Fruit fly (Drosophila melanogaster) whole organism, larva: ENCODE results near the gene CG43702.

Source experiments
- noc ChIP-seq: fragments of 200-800 bp; sonication (Bioruptor generic); optimal IDR thresholded peaks from 3 replicates; lab custom pipeline; 2019; ENCODE audit warnings: missing biosample characterization, mild to moderate bottlenecking, missing genetic modification characterization, moderate library complexity

The CG43702 gene

DNA sequence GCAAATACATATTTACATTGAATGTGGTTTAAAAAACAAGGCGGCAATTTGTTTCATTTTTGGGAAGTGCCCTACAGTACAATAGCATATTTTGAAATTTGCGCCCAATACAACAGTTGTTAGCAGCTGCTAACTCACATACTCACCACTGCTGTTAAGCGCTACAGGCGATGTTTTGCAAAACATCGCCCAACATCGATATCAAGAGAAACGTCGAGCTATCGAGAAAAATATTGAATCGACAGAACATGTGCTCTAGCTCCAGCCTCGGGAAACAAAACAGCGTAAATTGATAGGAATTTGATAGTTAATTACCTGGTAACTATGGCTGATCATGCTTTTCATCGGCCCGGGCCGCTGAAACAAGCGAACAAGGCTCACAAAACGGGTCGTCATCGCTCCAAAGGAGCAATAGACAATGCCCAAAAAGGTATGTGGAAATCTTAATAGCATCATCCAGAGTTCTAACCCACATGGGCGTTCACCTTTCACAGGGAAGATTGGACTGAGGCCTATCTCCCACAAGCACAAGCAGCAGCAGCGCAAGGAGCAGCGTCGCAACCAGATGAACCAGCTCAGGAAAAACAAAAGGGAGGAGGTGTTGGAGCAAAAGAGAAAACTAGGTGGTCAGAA, 36.6 kb downstream of the CG43702 start, which contains the start of gene Tsr1:
Tsr1 (plus strand) TSS at position 217 of the 633 bp plus-strand sequence.
- no peak for TF ChIP-seq noc

DNA sequence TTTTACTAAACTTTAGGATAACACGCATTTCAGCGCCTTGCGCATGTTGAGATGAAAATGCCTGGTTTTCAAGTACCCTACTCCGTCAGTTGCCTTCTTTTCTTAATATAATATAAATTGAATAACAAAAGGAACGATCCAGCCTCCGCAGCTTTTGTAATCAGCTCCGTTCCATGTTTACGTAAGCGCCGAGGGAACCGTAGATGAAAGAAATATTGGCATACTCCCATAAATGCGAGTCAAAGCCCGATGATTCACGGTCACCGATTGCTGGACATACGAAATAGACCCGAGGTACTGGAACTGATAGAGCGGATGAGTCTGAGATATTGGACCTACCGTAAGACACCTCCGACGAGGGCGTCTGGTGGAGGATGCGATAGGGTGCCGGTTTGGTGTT, 44.1 kb downstream of the CG43702 start:
- TF ChIP-seq noc: no peak

DNA sequence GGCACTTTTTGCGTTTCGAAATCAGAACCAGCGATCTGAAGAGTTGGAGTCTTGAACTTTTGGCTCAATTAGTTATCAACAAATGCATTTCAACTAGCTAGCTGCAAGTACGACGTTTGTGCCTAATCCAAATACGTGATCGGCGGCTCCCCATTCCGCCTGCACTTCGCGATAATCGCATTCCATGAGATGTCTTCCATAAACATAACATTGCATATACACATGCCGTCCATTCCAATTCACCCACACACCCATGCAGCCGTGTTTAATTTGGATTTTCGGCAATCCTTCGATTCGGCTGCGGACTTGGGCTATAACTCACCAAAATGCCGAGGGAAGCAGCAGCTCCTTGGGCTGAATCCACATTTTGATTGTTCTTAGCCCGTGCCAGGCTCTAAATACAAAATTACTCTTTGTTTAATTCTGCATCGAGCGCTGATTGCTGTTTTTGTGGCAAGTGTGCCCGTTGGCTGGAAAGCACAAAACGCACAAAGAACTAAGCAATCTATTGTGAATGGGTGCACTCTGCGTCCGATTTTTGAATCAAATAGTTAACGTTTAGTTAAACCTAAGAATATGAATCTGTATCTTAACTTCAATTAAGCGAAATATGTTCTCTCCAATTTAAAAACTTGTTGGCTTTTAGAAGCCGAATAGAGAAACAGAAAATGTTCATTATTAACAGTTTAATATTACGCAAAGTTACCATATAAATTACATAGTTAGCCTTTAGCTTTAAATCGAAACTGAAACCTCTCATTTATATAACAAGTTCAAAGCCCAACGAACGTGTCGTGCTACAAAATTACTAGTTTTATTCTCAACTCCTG, 45.0 kb downstream of the CG43702 start, which contains the start of the genes Tbc1d8-9 and CG32436:
Tbc1d8-9 (minus strand) TSS at position 463 of the 830 bp plus-strand sequence.
CG32436 (plus strand) TSS at position 780 of the 830 bp plus-strand sequence.
- TF ChIP-seq noc: no peak

DNA sequence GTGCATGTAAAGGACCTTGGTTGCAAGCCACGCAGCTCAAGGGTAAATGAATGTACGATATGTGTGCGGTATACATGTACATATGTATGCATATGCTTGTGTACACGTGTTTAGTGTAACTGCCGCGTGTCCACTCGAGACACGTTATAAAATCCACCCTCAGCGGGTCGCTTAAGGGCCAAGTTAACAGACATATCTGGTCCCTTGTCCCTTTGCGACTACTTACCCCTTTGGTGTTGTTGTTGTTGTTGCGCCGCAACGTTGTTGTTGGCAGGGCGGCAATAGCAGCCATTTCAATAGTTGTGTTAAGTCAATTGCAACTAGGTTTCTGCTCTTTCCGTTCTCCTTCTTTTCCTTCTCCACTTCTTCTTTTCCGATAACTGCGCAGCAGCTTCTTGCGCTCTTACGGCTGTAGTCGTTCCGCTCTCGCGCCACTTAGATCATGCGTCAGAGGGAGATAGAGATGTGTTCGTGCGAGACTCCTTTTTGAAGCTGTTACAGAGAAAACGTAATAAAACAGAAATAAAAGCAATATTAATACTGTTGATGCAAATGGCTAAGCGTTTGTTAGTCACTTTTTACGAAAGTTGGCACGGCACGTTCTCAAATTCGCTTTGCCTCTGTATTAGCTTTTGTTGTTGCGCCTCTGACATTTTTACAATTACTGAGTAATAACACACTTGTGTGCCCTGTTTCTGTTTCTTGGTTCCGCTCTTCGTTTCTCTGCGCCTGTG, 48.2 kb downstream of the CG43702 start:
- no peak for TF ChIP-seq noc

DNA sequence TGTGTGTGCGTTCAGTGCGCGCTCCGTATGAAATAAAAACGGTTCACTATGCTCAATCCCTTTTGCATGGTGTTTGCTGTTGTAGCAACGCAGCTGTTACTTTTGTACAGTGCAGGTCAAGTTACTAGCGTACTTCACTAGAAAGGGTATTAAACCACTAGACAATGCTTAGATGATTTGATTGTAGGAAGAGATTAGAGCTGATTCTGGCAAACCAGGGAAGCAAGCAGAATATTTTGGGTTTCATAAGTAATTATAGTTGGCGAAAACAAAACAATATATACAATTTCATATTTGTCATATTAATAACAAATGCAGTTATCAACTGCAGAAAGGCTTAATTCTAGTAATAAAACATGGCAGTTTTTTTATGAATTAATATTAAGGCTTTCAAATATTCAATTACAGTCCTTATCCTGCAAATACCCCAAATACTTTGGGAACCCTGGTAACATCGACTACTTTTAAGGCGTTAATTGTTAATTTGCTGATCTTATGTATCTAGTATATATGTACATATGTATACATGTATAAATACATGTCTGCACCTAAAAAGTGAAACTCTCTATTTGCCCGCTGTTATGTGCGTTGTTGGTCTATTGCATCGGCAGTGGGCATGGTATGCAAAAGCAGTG, 48.8 kb downstream of the CG43702 start:
- TF ChIP-seq noc: no peak
